Worm (Caenorhabditis elegans) whole organism, early embryonic: ENCODE results near the gene R04B5.7.

Source experiments
- ama-1 ChIP-seq: fragments of 150-350 bp; optimal IDR thresholded peaks from 2 replicates; lab custom pipeline; 2014
- ceh-36 ChIP-seq: sonication (generic microtip); optimal IDR thresholded peaks from 2 replicates; lab custom pipeline; 2016; ENCODE audit warnings: missing genetic modification characterization, inconsistent platforms, missing compliant biosample characterization

- TF ChIP-seq ama-1 (no peak), ceh-36 (tag; lab: Kevin White, UChicago) (no peak)
Observed at ce11 chrV:10091152-10091551, 791 bp upstream of the R04B5.7 start, which contains the start of gene R04B5.11.
